Worm (Caenorhabditis elegans) whole organism, young adult: Measurements from ENCODE around the gene sru-9.
A peak's percentile ranks its signal among the peaks of the same experiment; 100 is the strongest.

Source experiments
- D2030.7 ChIP-seq: fragments of 200-800 bp; sonication (Bioruptor generic); IDR thresholded peaks from 2 replicates; pipeline ENCODE4 v1.3.6; 2022; ENCODE audit warnings: missing genetic modification reagents, missing genetic modification characterization, missing compliant biosample characterization
- F23B12.7 ChIP-seq: sonication (generic microtip); optimal IDR thresholded peaks from 2 replicates; lab custom pipeline; 2017; ENCODE audit warnings: missing genetic modification characterization, mild to moderate bottlenecking, missing compliant biosample characterization, antibody characterized with exemption, moderate library complexity; ENCODE audit not compliant: insufficient read depth
- F33H1.4 ChIP-seq: fragments of 200-800 bp; sonication (Bioruptor generic); IDR thresholded peaks from 2 replicates; pipeline ENCODE4 v1.3.6; 2022; ENCODE audit warnings: missing genetic modification reagents, missing genetic modification characterization, missing compliant biosample characterization
- F49E8.2 ChIP-seq: sonication (generic microtip); optimal IDR thresholded peaks from 3 replicates; lab custom pipeline; 2017; ENCODE audit warnings: missing genetic modification characterization, mild to moderate bottlenecking, missing compliant biosample characterization, antibody characterized with exemption, moderate library complexity; ENCODE audit not compliant: insufficient read depth
- F57A8.1 ChIP-seq: fragments of 200-800 bp; sonication (Bioruptor generic); optimal IDR thresholded peaks from 2 replicates; lab custom pipeline; 2018; ENCODE audit warnings: mild to moderate bottlenecking, missing genetic modification characterization, moderate library complexity, missing compliant biosample characterization
- T26A5.8 ChIP-seq: sonication (generic microtip); optimal IDR thresholded peaks from 2 replicates; lab custom pipeline; 2016; ENCODE audit warnings: missing genetic modification characterization, missing compliant biosample characterization
- Y79H2A.3 ChIP-seq: fragments of 200-800 bp; sonication (Bioruptor generic); conservative IDR thresholded peaks from 2 replicates; pipeline ENCODE4 v1.3.6; 2022; ENCODE audit warnings: missing genetic modification reagents, missing genetic modification characterization, missing compliant biosample characterization
- Y95B8A.8 ChIP-seq: fragments of 200-800 bp; sonication (Bioruptor generic); IDR thresholded peaks from 2 replicates; pipeline ENCODE4 v1.3.6; 2022; ENCODE audit warnings: missing genetic modification reagents, missing genetic modification characterization, missing compliant biosample characterization
- athp-1 ChIP-seq: sonication (generic microtip); optimal IDR thresholded peaks from 2 replicates; lab custom pipeline; 2017; ENCODE audit warnings: mild to moderate bottlenecking, missing genetic modification characterization, missing compliant biosample characterization
- attf-6 ChIP-seq: fragments of 200-800 bp; sonication (Bioruptor generic); IDR thresholded peaks from 2 replicates; pipeline ENCODE4 v1.3.6; 2022; ENCODE audit warnings: missing genetic modification reagents, missing genetic modification characterization, missing compliant biosample characterization
- ccch-3 ChIP-seq: fragments of 200-800 bp; sonication (Bioruptor generic); optimal IDR thresholded peaks from 2 replicates; lab custom pipeline; 2018; ENCODE audit warnings: mild to moderate bottlenecking, missing genetic modification characterization, missing compliant biosample characterization
- cebp-2 ChIP-seq: fragments of 200-800 bp; sonication (Bioruptor generic); IDR thresholded peaks from 2 replicates; pipeline ENCODE4 v1.3.6; 2022; ENCODE audit warnings: missing genetic modification characterization, missing compliant biosample characterization
- ceh-100 ChIP-seq: fragments of 200-800 bp; sonication (Bioruptor generic); IDR thresholded peaks from 2 replicates; pipeline ENCODE4 v1.3.6; 2022; ENCODE audit warnings: missing genetic modification reagents, missing genetic modification characterization, missing compliant biosample characterization
- chd-7 ChIP-seq: sonication (generic microtip); optimal IDR thresholded peaks from 2 replicates; lab custom pipeline; 2016; ENCODE audit warnings: mild to moderate bottlenecking, missing genetic modification characterization, moderate library complexity, missing compliant biosample characterization
- dox-1 ChIP-seq: fragments of 200-800 bp; sonication (Bioruptor generic); IDR thresholded peaks from 2 replicates; pipeline ENCODE4 v1.3.6; 2022; ENCODE audit warnings: missing genetic modification reagents, missing genetic modification characterization, missing compliant biosample characterization
- dpff-1 ChIP-seq: sonication (generic microtip); optimal IDR thresholded peaks from 2 replicates; lab custom pipeline; 2017; ENCODE audit warnings: mild to moderate bottlenecking, missing genetic modification characterization, missing compliant biosample characterization
- egl-44 ChIP-seq: fragments of 200-800 bp; sonication (Bioruptor generic); IDR thresholded peaks from 2 replicates; pipeline ENCODE4 v1.3.6; 2022; ENCODE audit warnings: missing genetic modification reagents, missing genetic modification characterization, missing compliant biosample characterization
- ekl-4 ChIP-seq: fragments of 200-800 bp; sonication (Bioruptor generic); IDR thresholded peaks from 2 replicates; pipeline ENCODE4 v1.3.6; 2022; ENCODE audit warnings: missing genetic modification reagents, missing genetic modification characterization, missing compliant biosample characterization
- hlh-26 ChIP-seq: fragments of 200-800 bp; sonication (Bioruptor generic); conservative IDR thresholded peaks from 2 replicates; pipeline ENCODE4 v1.3.6; 2022; ENCODE audit warnings: missing genetic modification reagents, missing genetic modification characterization, missing compliant biosample characterization
- hmg-1.2 ChIP-seq: fragments of 200-800 bp; sonication (Bioruptor generic); IDR thresholded peaks from 2 replicates; pipeline ENCODE4 v1.3.6; 2022; ENCODE audit warnings: missing genetic modification reagents, missing genetic modification characterization, missing compliant biosample characterization
- hsf-1 ChIP-seq: fragments of 200-800 bp; sonication (Bioruptor generic); IDR thresholded peaks from 2 replicates; pipeline ENCODE4 v1.3.6; 2022; ENCODE audit warnings: missing genetic modification reagents, missing genetic modification characterization, missing compliant biosample characterization
- let-526 ChIP-seq: fragments of 200-800 bp; sonication (Bioruptor generic); IDR thresholded peaks from 2 replicates; pipeline ENCODE4 v1.3.6; 2022; ENCODE audit warnings: missing genetic modification reagents, missing genetic modification characterization, missing compliant biosample characterization
- lin-26 ChIP-seq: fragments of 200-800 bp; sonication (Bioruptor generic); IDR thresholded peaks from 2 replicates; pipeline ENCODE4 v1.3.6; 2022; ENCODE audit warnings: missing genetic modification reagents, missing genetic modification characterization, missing compliant biosample characterization
- lin-40 ChIP-seq: sonication (generic microtip); optimal IDR thresholded peaks from 2 replicates; lab custom pipeline; 2016; ENCODE audit warnings: missing genetic modification characterization, mild to moderate bottlenecking, missing compliant biosample characterization, missing genotype, missing genetic modification reagents
- lin-54 ChIP-seq: fragments of 200-800 bp; sonication (Bioruptor generic); optimal IDR thresholded peaks from 2 replicates; lab custom pipeline; 2018; ENCODE audit warnings: mild to moderate bottlenecking, missing genetic modification characterization, missing compliant biosample characterization
- lsl-1 ChIP-seq: fragments of 200-800 bp; sonication (Bioruptor generic); optimal IDR thresholded peaks from 2 replicates; lab custom pipeline; 2018; ENCODE audit warnings: mild to moderate bottlenecking, missing genetic modification characterization, moderate library complexity, missing compliant biosample characterization
- lsy-27 ChIP-seq: sonication (generic microtip); optimal IDR thresholded peaks from 2 replicates; lab custom pipeline; 2017; ENCODE audit warnings: missing genetic modification characterization, mild to moderate bottlenecking, missing compliant biosample characterization, antibody characterized with exemption, missing genotype, borderline replicate concordance; ENCODE audit not compliant: insufficient read depth
- madf-6 ChIP-seq: fragments of 200-800 bp; sonication (Bioruptor generic); IDR thresholded peaks from 2 replicates; pipeline ENCODE4 v1.3.6; 2022; ENCODE audit warnings: missing genetic modification reagents, missing genetic modification characterization, missing compliant biosample characterization
- nfyb-1 ChIP-seq: fragments of 200-800 bp; sonication (Bioruptor generic); IDR thresholded peaks from 2 replicates; pipeline ENCODE4 v1.3.6; 2022; ENCODE audit warnings: missing genetic modification reagents, missing genetic modification characterization, missing compliant biosample characterization
- nhr-80 ChIP-seq: sonication (generic microtip); optimal IDR thresholded peaks from 2 replicates; lab custom pipeline; 2016; ENCODE audit warnings: missing genetic modification characterization, missing compliant biosample characterization
- nhr-90 ChIP-seq: sonication (generic microtip); optimal IDR thresholded peaks from 2 replicates; lab custom pipeline; 2016; ENCODE audit warnings: missing genotype, mild to moderate bottlenecking, missing genetic modification characterization, missing compliant biosample characterization
- pbrm-1 ChIP-seq: fragments of 200-800 bp; sonication (Bioruptor generic); IDR thresholded peaks from 2 replicates; pipeline ENCODE4 v1.3.6; 2022; ENCODE audit warnings: missing genetic modification reagents, missing genetic modification characterization, missing compliant biosample characterization
- rcor-1 ChIP-seq: fragments of 200-800 bp; sonication (Bioruptor generic); IDR thresholded peaks from 2 replicates; pipeline ENCODE4 v1.3.6; 2022; ENCODE audit warnings: missing genetic modification reagents, missing genetic modification characterization, missing compliant biosample characterization
- repo-1 ChIP-seq: sonication (generic microtip); optimal IDR thresholded peaks from 2 replicates; lab custom pipeline; 2017; ENCODE audit warnings: mild to moderate bottlenecking, missing genetic modification characterization, missing compliant biosample characterization
- snpc-1.1 ChIP-seq: sonication (generic microtip); optimal IDR thresholded peaks from 2 replicates; lab custom pipeline; 2017; ENCODE audit warnings: missing genetic modification characterization, mild to moderate bottlenecking, missing compliant biosample characterization, antibody characterized with exemption, moderate library complexity, missing genotype, missing genetic modification reagents; ENCODE audit not compliant: insufficient read depth
- snpc-1.3 ChIP-seq: sonication (generic microtip); optimal IDR thresholded peaks from 2 replicates; lab custom pipeline; 2017; ENCODE audit warnings: missing genetic modification characterization, mild to moderate bottlenecking, missing compliant biosample characterization, antibody characterized with exemption, moderate library complexity, missing genotype, missing genetic modification reagents; ENCODE audit not compliant: insufficient read depth
- snpc-3.4 ChIP-seq: sonication (generic microtip); optimal IDR thresholded peaks from 2 replicates; lab custom pipeline; 2017; ENCODE audit warnings: missing genetic modification characterization, mild to moderate bottlenecking, missing compliant biosample characterization, antibody characterized with exemption, moderate library complexity, missing genotype, missing genetic modification reagents
- snpc-4 ChIP-seq, 5 experiments: fragments of 150-350 bp in 1 of 5; sonication (generic microtip) in 4 of 5; optimal IDR thresholded peaks; 2 replicates each; lab custom pipeline; 2014 to 2018; ENCODE audit warnings: missing genetic modification characterization in 5 of 5, missing biosample characterization in 3 of 5, antibody characterized with exemption in 2 of 5, mild to moderate bottlenecking in 2 of 5, missing compliant biosample characterization in 2 of 5, missing genotype in 2 of 5, moderate library complexity in 2 of 5, missing genetic modification reagents in 1 of 5
- somi-1 ChIP-seq: fragments of 200-800 bp; sonication (Bioruptor generic); optimal IDR thresholded peaks from 2 replicates; lab custom pipeline; 2018; ENCODE audit warnings: mild to moderate bottlenecking, missing genetic modification characterization, missing compliant biosample characterization
- sptf-2 ChIP-seq: fragments of 200-800 bp; sonication (Bioruptor generic); optimal IDR thresholded peaks from 2 replicates; lab custom pipeline; 2018; ENCODE audit warnings: mild to moderate bottlenecking, missing genetic modification characterization, missing compliant biosample characterization
- tbp1 ChIP-seq: fragments of 200-800 bp; sonication (Bioruptor generic); optimal IDR thresholded peaks from 2 replicates; lab custom pipeline; 2018; ENCODE audit warnings: mild to moderate bottlenecking, missing genetic modification characterization, missing compliant biosample characterization
- xnd-1 ChIP-seq: sonication (generic microtip); optimal IDR thresholded peaks from 2 replicates; lab custom pipeline; 2016; ENCODE audit warnings: missing genotype, missing genetic modification reagents, missing genetic modification characterization, missing compliant biosample characterization
- zfh-2 ChIP-seq: fragments of 200-800 bp; sonication (Bioruptor generic); conservative IDR thresholded peaks from 2 replicates; pipeline ENCODE4 v1.3.6; 2022; ENCODE audit warnings: missing genetic modification reagents, missing genetic modification characterization, missing compliant biosample characterization
- ztf-25 ChIP-seq: fragments of 200-800 bp; sonication (Bioruptor generic); IDR thresholded peaks from 2 replicates; pipeline ENCODE4 v1.3.6; 2022; ENCODE audit warnings: missing genetic modification reagents, missing genetic modification characterization, missing compliant biosample characterization
- ztf-6 ChIP-seq: fragments of 200-800 bp; sonication (Bioruptor generic); IDR thresholded peaks from 2 replicates; pipeline ENCODE4 v1.3.6; 2022; ENCODE audit warnings: missing genetic modification reagents, missing genetic modification characterization, missing compliant biosample characterization

Gene sru-9

ce11 chrIV:13600643-13601042, 11.8 kb downstream of the sru-9 start (continued):
- peak; percentile 84 for TF ChIP-seq hmg-1.2 (GFP tag; lab: Robert Waterston, UW)
- TF ChIP-seq let-526 = no peak
- TF ChIP-seq F33H1.4 (GFP tag; lab: Robert Waterston, UW) = no peak
- TF ChIP-seq lin-40 = no peak
- no peak for TF ChIP-seq repo-1 (tag; lab: Kevin White, UChicago)
- no peak for TF ChIP-seq ztf-6 (GFP tag; lab: Robert Waterston, UW)
- no peak for TF ChIP-seq somi-1 (GFP tag; lab: Kevin White, UChicago)
- TF ChIP-seq ccch-3 (GFP tag; lab: Kevin White, UChicago) = no peak
- peak; percentile 80 for TF ChIP-seq pbrm-1 (GFP tag; lab: Robert Waterston, UW)
- no peak for TF ChIP-seq Y79H2A.3
- TF ChIP-seq dpff-1 = no peak
- TF ChIP-seq xnd-1 = peak; percentile 25
- no peak for TF ChIP-seq chd-7 (tag; lab: Kevin White, UChicago)
- no peak for TF ChIP-seq egl-44 (GFP tag; lab: Robert Waterston, UW)
- TF ChIP-seq nhr-90 (tag; lab: Kevin White, UChicago) = no peak
- TF ChIP-seq F23B12.7 = no peak
- no peak for TF ChIP-seq nhr-80 (tag; lab: Kevin White, UChicago)
- no peak for TF ChIP-seq Y95B8A.8 (GFP tag; lab: Robert Waterston, UW)
- TF ChIP-seq hsf-1 (GFP tag; lab: Robert Waterston, UW) = 0 out of 2 replicates have a peak, but pooled peaks have one; percentile 41
- no peak for TF ChIP-seq sptf-2 (GFP tag; lab: Kevin White, UChicago)
- TF ChIP-seq, all 124 proteins: peak for 17

ce11 chrIV:13601428-13601827, 12.6 kb downstream of the sru-9 start:
- TF ChIP-seq snpc-3.4 (peak; percentile 77), lsy-27 (tag; lab: Kevin White, UChicago) (no peak), F49E8.2 (tag; lab: Kevin White, UChicago) (peak; percentile 86), rcor-1 (GFP tag; lab: Robert Waterston, UW) (peak; percentile 22; the same call in 1 of the 2 replicates), attf-6 (GFP tag; lab: Robert Waterston, UW) (peak; percentile 99), madf-6 (GFP tag; lab: Robert Waterston, UW) (peak; percentile 77), snpc-4 (GFP tag; optimal IDR thresholded peaks at IDR 0.05; lab: Kevin White, UChicago) (peak; percentile 87), snpc-4 (tag; optimal IDR thresholded peaks at IDR 0.05; lab: Kevin White, UChicago) (peak; percentile 92 to 98 (median 95)), tbp1 (GFP tag; lab: Kevin White, UChicago) (peak; percentile 75), athp-1 (tag; lab: Kevin White, UChicago) (no peak), lin-26 (0 out of 2 replicates have a peak, but pooled peaks have one; percentile 39), cebp-2 (GFP tag; lab: Robert Waterston, UW) (0 out of 2 replicates have a peak, but pooled peaks have one; percentile 51), ekl-4 (GFP tag; lab: Robert Waterston, UW) (peak; percentile 21; the same call in 1 of the 2 replicates), D2030.7 (GFP tag; lab: Robert Waterston, UW) (peak; percentile 53), ztf-25 (no peak), snpc-1.1 (peak; percentile 93), dox-1 (GFP tag; lab: Robert Waterston, UW) (peak; percentile 29; the same call in 1 of the 2 replicates), hsf-1 (GFP tag; lab: Robert Waterston, UW) (peak; percentile 46; the same call in 1 of the 2 replicates), hlh-26 (GFP tag; lab: Robert Waterston, UW) (no peak), zfh-2 (no peak), nfyb-1 (GFP tag; lab: Robert Waterston, UW) (no peak), pbrm-1 (GFP tag; lab: Robert Waterston, UW) (peak; percentile 84), F33H1.4 (GFP tag; lab: Robert Waterston, UW) (peak; percentile 33; the same call in 1 of the 2 replicates), F57A8.1 (GFP tag; lab: Kevin White, UChicago) (no peak), ceh-100 (peak; percentile 14; the same call in 1 of the 2 replicates), lsl-1 (GFP tag; lab: Kevin White, UChicago) (peak; percentile 19), dpff-1 (no peak), T26A5.8 (tag; lab: Kevin White, UChicago) (no peak), hmg-1.2 (GFP tag; lab: Robert Waterston, UW) (peak; percentile 97), snpc-1.3 (tag; lab: Kevin White, UChicago) (peak; percentile 36), lin-54 (GFP tag; lab: Kevin White, UChicago) (peak; percentile 30)
